Fruit fly (Drosophila melanogaster): Measurements from ENCODE around the gene CG5292.

dm6 chr3R:17192009-17192408 is 40.3 kb downstream of the CG5292 start:
- TF ChIP-seq dmrt93B (GFP tag; optimal IDR thresholded peaks at IDR 0.05): no peak
- TF ChIP-seq fru (GFP tag; optimal IDR thresholded peaks at IDR 0.05): no peak
- no peak for TF ChIP-seq psq (GFP tag; optimal IDR thresholded peaks at IDR 0.05)
